Fruit fly (Drosophila melanogaster) whole organism, prepupa: ENCODE results near the gene mRpL20.
A peak's percentile ranks its signal among the peaks of the same experiment; 100 is the strongest.

ENCODE experiments used
- CG10631 ChIP-seq: fragments of 200-800 bp; sonication (Bioruptor generic); optimal IDR thresholded peaks from 2 replicates; lab custom pipeline; 2016; ENCODE audit warnings: missing biosample characterization, missing genetic modification characterization
- CG10669 ChIP-seq: fragments of 200-800 bp; sonication (Bioruptor generic); optimal IDR thresholded peaks from 3 replicates; lab custom pipeline; 2018; ENCODE audit warnings: missing biosample characterization, mild to moderate bottlenecking, missing genetic modification characterization, moderate library complexity
- CG11294 ChIP-seq: fragments of 200-800 bp; sonication (Bioruptor generic); IDR thresholded peaks from 2 replicates; pipeline ENCODE4 v1.3.6; 2022; ENCODE audit warnings: missing biosample characterization, missing genetic modification characterization
- CG11902 ChIP-seq: fragments of 200-800 bp; sonication (Bioruptor generic); optimal IDR thresholded peaks from 3 replicates; lab custom pipeline; 2016; ENCODE audit warnings: missing biosample characterization, missing genetic modification characterization
- CG15336 ChIP-seq: fragments of 200-800 bp; sonication (Bioruptor generic); IDR thresholded peaks from 2 replicates; pipeline ENCODE4 v1.3.6; 2022; ENCODE audit warnings: missing biosample characterization, missing genetic modification characterization
- CG1621 ChIP-seq: fragments of 200-800 bp; sonication (Bioruptor generic); optimal IDR thresholded peaks from 3 replicates; lab custom pipeline; 2018; ENCODE audit warnings: missing biosample characterization, mild to moderate bottlenecking, missing genetic modification characterization
- CG3032 ChIP-seq: fragments of 200-800 bp; optimal IDR thresholded peaks from 2 replicates; lab custom pipeline; 2019; ENCODE audit warnings: missing biosample characterization, mild to moderate bottlenecking, missing genetic modification characterization, moderate library complexity
- CG31627 ChIP-seq: fragments of 200-800 bp; sonication (Bioruptor generic); optimal IDR thresholded peaks from 3 replicates; lab custom pipeline; 2016; ENCODE audit warnings: missing biosample characterization, missing genetic modification characterization
- CG34406 ChIP-seq: fragments of 200-800 bp; sonication (Bioruptor generic); optimal IDR thresholded peaks from 3 replicates; lab custom pipeline; 2016; ENCODE audit warnings: missing biosample characterization, missing genetic modification characterization
- CG4318 ChIP-seq: fragments of 200-800 bp; sonication (Bioruptor generic); optimal IDR thresholded peaks from 3 replicates; lab custom pipeline; 2017; ENCODE audit warnings: missing biosample characterization, mild to moderate bottlenecking, missing genetic modification characterization
- CG6163 ChIP-seq: fragments of 200-800 bp; sonication (Bioruptor generic); IDR thresholded peaks from 3 replicates; pipeline ENCODE4 v1.3.6; 2022; ENCODE audit warnings: missing biosample characterization, missing genetic modification characterization
- CG6808 ChIP-seq: fragments of 200-800 bp; sonication (Bioruptor generic); optimal IDR thresholded peaks from 3 replicates; lab custom pipeline; 2017; ENCODE audit warnings: missing biosample characterization, missing genetic modification characterization, mild to moderate bottlenecking, moderate library complexity, missing genetic modification reagents
- CG7368 ChIP-seq: fragments of 200-800 bp; sonication (Bioruptor generic); optimal IDR thresholded peaks from 3 replicates; lab custom pipeline; 2016; ENCODE audit warnings: missing biosample characterization, missing genetic modification characterization
- CG8119 ChIP-seq: fragments of 200-800 bp; sonication (Bioruptor generic); IDR thresholded peaks from 3 replicates; pipeline ENCODE4 v1.3.6; 2022; ENCODE audit warnings: missing biosample characterization, missing genetic modification characterization
- CG8319 ChIP-seq: fragments of 200-800 bp; sonication (Bioruptor generic); optimal IDR thresholded peaks from 3 replicates; lab custom pipeline; 2016; ENCODE audit warnings: missing biosample characterization, missing genetic modification characterization
- CG8632 ChIP-seq: fragments of 200-800 bp; sonication (Bioruptor generic); optimal IDR thresholded peaks from 3 replicates; lab custom pipeline; 2016; ENCODE audit warnings: missing biosample characterization, missing genetic modification characterization
- CG9139 ChIP-seq: fragments of 200-800 bp; sonication (Bioruptor generic); optimal IDR thresholded peaks from 3 replicates; lab custom pipeline; 2017; ENCODE audit warnings: missing biosample characterization, mild to moderate bottlenecking, missing genetic modification characterization
- Eip75B ChIP-seq: fragments of 200-800 bp; sonication (Bioruptor generic); optimal IDR thresholded peaks from 3 replicates; lab custom pipeline; 2016; ENCODE audit warnings: missing biosample characterization, missing genetic modification characterization
- Eip78C ChIP-seq: fragments of 200-800 bp; sonication (Bioruptor generic); peaks from one replicate; lab custom pipeline; 2016; ENCODE audit warnings: missing biosample characterization, missing genetic modification characterization
- Eip93F ChIP-seq: fragments of 200-800 bp; sonication (Bioruptor generic); optimal IDR thresholded peaks from 2 replicates; lab custom pipeline; 2016; ENCODE audit warnings: missing biosample characterization, mild to moderate bottlenecking, missing genetic modification characterization
- Ets21C ChIP-seq: fragments of 200-800 bp; sonication (Bioruptor generic); optimal IDR thresholded peaks from 3 replicates; lab custom pipeline; 2016; ENCODE audit warnings: missing biosample characterization, missing genetic modification characterization
- Ets96B ChIP-seq: fragments of 200-800 bp; optimal IDR thresholded peaks from 2 replicates; lab custom pipeline; 2019; ENCODE audit warnings: missing biosample characterization, mild to moderate bottlenecking, missing genetic modification characterization, moderate library complexity
- Gug ChIP-seq: fragments of 200-800 bp; sonication (Bioruptor generic); IDR thresholded peaks from 2 replicates; pipeline ENCODE4 v1.3.6; 2022; ENCODE audit warnings: missing biosample characterization, missing genetic modification characterization
- Hr38 ChIP-seq: sonication (Bioruptor generic); optimal IDR thresholded peaks from 2 replicates; lab custom pipeline; 2016; ENCODE audit warnings: missing biosample characterization, missing genetic modification characterization
- Hr39 ChIP-seq: fragments of 200-800 bp; sonication (Bioruptor generic); optimal IDR thresholded peaks from 2 replicates; lab custom pipeline; 2016; ENCODE audit warnings: missing biosample characterization, missing genetic modification characterization
- Hr4 ChIP-seq: fragments of 200-800 bp; sonication (Bioruptor generic); optimal IDR thresholded peaks from 3 replicates; lab custom pipeline; 2016; ENCODE audit warnings: missing biosample characterization, missing genetic modification characterization
- OdsH ChIP-seq: fragments of 200-800 bp; sonication (Bioruptor generic); optimal IDR thresholded peaks from 3 replicates; lab custom pipeline; 2016; ENCODE audit warnings: missing biosample characterization, missing genetic modification characterization
- Smox ChIP-seq: fragments of 200-800 bp; sonication (Bioruptor generic); optimal IDR thresholded peaks from 3 replicates; lab custom pipeline; 2016; ENCODE audit warnings: missing biosample characterization, missing genetic modification characterization
- Sox102F ChIP-seq: fragments of 200-800 bp; sonication (Bioruptor generic); optimal IDR thresholded peaks from 2 replicates; lab custom pipeline; 2016; ENCODE audit warnings: missing biosample characterization, mild to moderate bottlenecking, missing genetic modification characterization
- Sox14 ChIP-seq: fragments of 200-800 bp; sonication (Bioruptor generic); optimal IDR thresholded peaks from 3 replicates; lab custom pipeline; 2016; ENCODE audit warnings: missing biosample characterization, missing genetic modification characterization
- achi ChIP-seq: fragments of 200-800 bp; sonication (Bioruptor generic); optimal IDR thresholded peaks from 3 replicates; lab custom pipeline; 2016; ENCODE audit warnings: missing biosample characterization, missing genetic modification characterization
- acj6 ChIP-seq: fragments of 200-800 bp; sonication (Bioruptor generic); optimal IDR thresholded peaks from 3 replicates; lab custom pipeline; 2016; ENCODE audit warnings: missing biosample characterization, missing genetic modification characterization
- cyc ChIP-seq: fragments of 200-800 bp; sonication (Bioruptor generic); optimal IDR thresholded peaks from 3 replicates; lab custom pipeline; 2016; ENCODE audit warnings: missing biosample characterization, missing genetic modification characterization
- dac ChIP-seq: fragments of 200-800 bp; sonication (Bioruptor generic); optimal IDR thresholded peaks from 2 replicates; lab custom pipeline; 2017; ENCODE audit warnings: missing biosample characterization, mild to moderate bottlenecking, missing genetic modification characterization
- dsx ChIP-seq: fragments of 200-800 bp; optimal IDR thresholded peaks from 3 replicates; lab custom pipeline; 2019; ENCODE audit warnings: missing biosample characterization, mild to moderate bottlenecking, missing genetic modification characterization, moderate library complexity; ENCODE audit not compliant: poor library complexity, severe bottlenecking
- eg ChIP-seq: fragments of 200-800 bp; sonication (Bioruptor generic); IDR thresholded peaks from 3 replicates; pipeline ENCODE4 v1.3.6; 2022; ENCODE audit warnings: missing biosample characterization, missing genetic modification characterization
- esn ChIP-seq: fragments of 200-800 bp; sonication (Bioruptor generic); optimal IDR thresholded peaks from 2 replicates; lab custom pipeline; 2016; ENCODE audit warnings: missing biosample characterization, mild to moderate bottlenecking, missing genetic modification characterization, moderate library complexity
- fd59A ChIP-seq: fragments of 200-800 bp; sonication (Bioruptor generic); optimal IDR thresholded peaks from 2 replicates; lab custom pipeline; 2017; ENCODE audit warnings: missing biosample characterization, mild to moderate bottlenecking, missing genetic modification characterization, missing genetic modification reagents
- fd85E ChIP-seq: fragments of 200-800 bp; sonication (Bioruptor generic); optimal IDR thresholded peaks from 3 replicates; lab custom pipeline; 2016; ENCODE audit warnings: missing biosample characterization, missing genetic modification characterization
- fkh ChIP-seq: fragments of 200-800 bp; sonication (Bioruptor generic); optimal IDR thresholded peaks from 3 replicates; lab custom pipeline; 2017; ENCODE audit warnings: missing biosample characterization, mild to moderate bottlenecking, missing genetic modification characterization, moderate library complexity
- lz ChIP-seq: fragments of 200-800 bp; sonication (Bioruptor generic); optimal IDR thresholded peaks from 3 replicates; lab custom pipeline; 2016; ENCODE audit warnings: missing biosample characterization, missing genetic modification characterization
- net ChIP-seq: fragments of 200-800 bp; sonication (Bioruptor generic); optimal IDR thresholded peaks from 3 replicates; lab custom pipeline; 2016; ENCODE audit warnings: missing biosample characterization, missing genetic modification characterization
- pdm3 ChIP-seq: fragments of 200-800 bp; sonication (Bioruptor generic); optimal IDR thresholded peaks from 3 replicates; lab custom pipeline; 2016; ENCODE audit warnings: missing biosample characterization, missing genetic modification characterization
- salr ChIP-seq, 2 experiments: fragments of 200-800 bp; sonication (Bioruptor generic); optimal IDR thresholded peaks; 3 replicates each; lab custom pipeline; 2016 to 2018; ENCODE audit warnings: missing biosample characterization in 2 of 2, missing genetic modification characterization in 2 of 2, mild to moderate bottlenecking in 1 of 2
- spab ChIP-seq: fragments of 200-800 bp; sonication (Bioruptor generic); optimal IDR thresholded peaks from 2 replicates; lab custom pipeline; 2017; ENCODE audit warnings: missing biosample characterization, mild to moderate bottlenecking, missing genetic modification characterization, missing genetic modification reagents
- ss ChIP-seq, 2 experiments: fragments of 200-800 bp; sonication (Bioruptor generic); optimal IDR thresholded peaks; 2 replicates in 1 of 2; 3 replicates in 1 of 2; lab custom pipeline; 2017 to 2018; ENCODE audit warnings: mild to moderate bottlenecking in 2 of 2, missing biosample characterization in 2 of 2, missing genetic modification characterization in 2 of 2, moderate library complexity in 1 of 2
- svp ChIP-seq: fragments of 200-800 bp; sonication (Bioruptor generic); peaks from one replicate; lab custom pipeline; 2016; ENCODE audit warnings: missing biosample characterization, missing genetic modification characterization
- topi ChIP-seq: fragments of 200-800 bp; sonication (Bioruptor generic); optimal IDR thresholded peaks from 3 replicates; lab custom pipeline; 2016; ENCODE audit warnings: missing biosample characterization, missing genetic modification characterization

The mRpL20 gene

DNA sequence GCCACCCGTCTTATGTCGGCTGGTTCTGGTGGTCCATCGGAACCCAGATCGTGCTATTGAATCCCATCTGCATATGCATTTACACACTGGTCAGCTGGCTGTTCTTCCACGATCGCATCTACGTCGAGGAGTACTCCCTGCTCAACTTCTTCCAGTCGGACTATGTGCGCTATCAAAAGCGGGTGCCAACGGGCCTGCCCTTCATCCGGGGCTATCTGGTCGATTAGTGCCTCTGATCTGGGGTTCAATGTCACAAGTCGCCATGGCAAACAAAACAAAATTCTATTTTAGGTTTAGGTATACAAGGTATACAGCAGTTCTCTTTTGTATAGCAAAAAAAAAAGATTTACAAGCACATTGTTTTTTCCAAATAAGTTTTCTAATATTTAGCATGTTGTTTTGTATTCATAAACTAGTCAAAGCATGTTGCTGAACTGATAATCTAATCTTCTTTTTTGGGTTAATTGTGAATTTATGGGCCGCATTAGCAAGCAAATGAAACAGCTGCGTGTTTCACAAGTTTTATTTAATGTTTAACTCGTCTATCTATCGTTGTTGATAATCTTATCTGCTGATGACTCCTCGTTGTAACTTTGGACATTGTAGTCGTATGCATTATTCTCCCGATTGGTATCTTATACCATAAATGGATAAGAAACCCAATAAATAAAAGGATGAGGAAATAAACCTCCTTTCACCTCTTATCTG lies 1.7 kb upstream of the mRpL20 start:
- TF ChIP-seq svp (GFP tag; lab: Kevin White, UChicago) (peak; percentile 78), net (GFP tag; lab: Kevin White, UChicago) (no peak), CG11902 (GFP tag; lab: Kevin White, UChicago) (no peak), Hr38 (GFP tag; lab: Kevin White, UChicago) (no peak)
- TF ChIP-seq, all 60 proteins: peak for 1

- TF ChIP-seq CG9139 (GFP tag; lab: Kevin White, UChicago) (peak; percentile 70), OdsH (GFP tag; lab: Kevin White, UChicago) (peak; percentile 80), svp (GFP tag; lab: Kevin White, UChicago) (peak; percentile 90), Sox102F (GFP tag; lab: Kevin White, UChicago) (peak; percentile 83), fd85E (GFP tag; lab: Kevin White, UChicago) (peak; percentile 28), Eip75B (GFP tag; lab: Kevin White, UChicago) (peak; percentile 76), eg (peak; percentile 93), CG8632 (GFP tag; lab: Kevin White, UChicago) (peak; percentile 69), achi (GFP tag; lab: Kevin White, UChicago) (peak; percentile 70), CG8119 (GFP tag; lab: Robert Waterston, UW) (peak; percentile 86), spab (GFP tag; lab: Kevin White, UChicago) (peak; percentile 78), fkh (peak; percentile 50), Ets96B (peak; percentile 76), CG10669 (GFP tag; lab: Kevin White, UChicago) (peak; percentile 86), CG1621 (peak; percentile 74), Smox (peak; percentile 83), dsx (peak; percentile 78), fd59A (GFP tag; lab: Kevin White, UChicago) (peak; percentile 50), CG11902 (GFP tag; lab: Kevin White, UChicago) (peak; percentile 75), dac (GFP tag; lab: Kevin White, UChicago) (peak; percentile 66), Sox14 (GFP tag; lab: Kevin White, UChicago) (peak; percentile 84), esn (GFP tag; lab: Kevin White, UChicago) (peak; percentile 86), CG6163 (GFP tag; lab: Robert Waterston, UW) (peak; percentile 93), pdm3 (GFP tag; lab: Kevin White, UChicago) (peak; percentile 84), Eip93F (GFP tag; lab: Kevin White, UChicago) (peak; percentile 77), acj6 (GFP tag; lab: Kevin White, UChicago) (peak; percentile 80), lz (peak; percentile 82), cyc (GFP tag; lab: Kevin White, UChicago) (peak; percentile 86), CG3032 (peak; percentile 86), CG7368 (GFP tag; lab: Kevin White, UChicago) (peak; percentile 70), Ets21C (GFP tag; lab: Kevin White, UChicago) (peak; percentile 75), Hr39 (GFP tag; lab: Kevin White, UChicago) (peak; percentile 83), CG4318 (peak; percentile 70), CG6808 (GFP tag; lab: Kevin White, UChicago) (peak; percentile 75), CG10631 (peak; percentile 83), CG31627 (GFP tag; lab: Kevin White, UChicago) (peak; percentile 85), CG11294 (GFP tag; lab: Robert Waterston, UW) (peak; percentile 86), Eip78C (GFP tag; lab: Kevin White, UChicago) (peak; percentile 96), topi (GFP tag; lab: Kevin White, UChicago) (peak; percentile 84), Hr4 (GFP tag; lab: Kevin White, UChicago) (peak; percentile 87), ss (GFP tag; optimal IDR thresholded peaks at IDR 0.05; lab: Kevin White, UChicago) (peak; percentile 46 to 72), CG8319 (peak; percentile 71), CG34406 (GFP tag; lab: Kevin White, UChicago) (peak; percentile 77), Gug (GFP tag; lab: Robert Waterston, UW) (peak; percentile 71), salr (GFP tag; optimal IDR thresholded peaks at IDR 0.05; lab: Kevin White, UChicago) (peak; percentile 72), CG15336 (GFP tag; lab: Robert Waterston, UW) (peak; percentile 88)
Measured at dm6 chr3L:13015823-13016465, 1.7 kb downstream of the mRpL20 start, which contains the start of gene CG11267. Gene CG11267 (plus strand): TSS chr3L:13016050.
